Worm (Caenorhabditis elegans): ENCODE measurements around the gene C15C8.5.

Gene C15C8.5

DNA sequence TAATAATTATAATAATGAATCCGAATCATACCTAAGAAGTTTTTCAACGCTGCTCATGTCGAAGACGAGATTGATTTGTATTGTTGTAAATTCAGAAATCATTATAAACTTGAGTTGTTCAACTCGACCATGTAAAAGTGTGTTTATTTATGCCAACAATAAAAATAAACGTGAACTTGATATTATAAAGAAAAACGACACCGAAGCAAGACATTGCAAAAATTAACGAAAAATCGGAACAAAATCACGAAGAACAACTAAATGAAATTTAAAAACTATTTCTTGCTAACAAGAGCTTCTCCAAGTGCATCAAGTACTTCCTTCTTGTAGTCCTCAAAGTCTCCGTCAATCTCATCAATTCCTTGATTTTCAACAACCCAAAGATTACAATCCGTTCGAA lies 13.1 kb downstream of the C15C8.5 start, which contains the start of gene F18E2.15:
Gene F18E2.15, minus strand, starts transcription at position 101 of the 400 bp plus-strand sequence.
- TF ChIP-seq fos-1 (tag; optimal IDR thresholded peaks at IDR 0.05), result no peak

DNA sequence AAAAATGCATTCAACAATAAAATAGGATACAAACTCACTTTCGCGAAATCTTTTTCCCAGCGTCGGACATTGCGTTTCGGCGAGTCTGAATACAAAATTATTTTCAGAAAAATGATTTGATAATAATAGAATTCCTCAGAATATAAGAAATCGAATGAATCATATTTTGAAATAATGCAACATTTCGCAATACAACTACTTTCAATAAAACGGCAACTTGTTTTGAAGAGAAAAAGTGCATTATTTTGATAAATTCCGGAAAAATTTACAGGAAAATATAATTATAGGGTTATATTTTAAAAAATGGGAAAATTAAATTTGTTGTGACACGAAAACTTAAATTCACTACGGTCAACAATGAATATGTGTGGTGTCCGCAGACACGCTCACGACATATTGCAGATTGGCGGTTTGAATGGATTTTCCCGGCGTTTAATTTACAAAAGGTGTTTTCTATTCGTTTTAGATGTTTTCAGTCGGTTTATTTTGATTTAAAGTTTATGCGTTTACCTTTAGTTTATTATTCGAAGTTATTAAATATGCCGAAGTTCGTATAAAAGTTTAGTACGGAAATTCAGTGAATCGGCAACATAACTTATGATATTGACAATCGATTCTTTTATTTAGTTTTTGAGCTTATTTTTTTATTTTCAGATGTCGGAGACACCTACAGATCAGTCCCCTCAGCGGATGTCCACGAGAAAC lies 15.6 kb downstream of the C15C8.5 start, which contains the start of the genes abcf-1 and scc-3:
Gene abcf-1, minus strand, starts transcription at position 85 of the 705 bp plus-strand sequence.
Gene scc-3, plus strand, starts transcription at position 655 of the 705 bp plus-strand sequence.
- TF ChIP-seq nhr-129 (tag; optimal IDR thresholded peaks at IDR 0.05) (peak; percentile 76), mbf-1 (tag; optimal IDR thresholded peaks at IDR 0.05) (no peak), lsy-2 (tag; optimal IDR thresholded peaks at IDR 0.05) (peak; percentile 56 to 97), nhr-21 (tag; optimal IDR thresholded peaks at IDR 0.05) (no peak), C34F6.9 (tag; optimal IDR thresholded peaks at IDR 0.05) (peak; percentile 61), crh-2 (tag; optimal IDR thresholded peaks at IDR 0.05) (peak; percentile 35)

DNA sequence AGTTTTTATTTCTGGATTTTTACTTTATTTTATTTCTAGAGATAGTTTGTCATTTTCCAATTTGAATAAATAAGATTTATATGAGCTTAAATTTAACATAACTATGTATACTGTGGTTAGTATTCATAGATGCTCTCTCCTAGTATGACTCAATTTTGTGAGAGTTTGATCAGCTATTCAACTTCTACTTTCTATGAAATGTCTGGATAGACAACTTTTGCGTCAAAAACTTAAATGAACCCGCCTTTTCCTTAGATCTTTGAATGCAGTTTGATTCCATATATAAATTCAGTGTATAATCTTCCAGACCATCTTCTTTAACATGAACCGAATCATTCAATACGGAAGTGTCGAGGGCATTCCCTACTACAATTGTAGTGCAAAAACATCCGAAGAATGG lies 21.1 kb downstream of the C15C8.5 start, which contains the start of gene srt-43:
Gene srt-43, plus strand, starts transcription at position 301 of the 400 bp plus-strand sequence.
- TF ChIP-seq nhr-129 (tag; optimal IDR thresholded peaks at IDR 0.05), result no peak
- no peak for TF ChIP-seq fos-1 (tag; optimal IDR thresholded peaks at IDR 0.05)
- TF ChIP-seq blmp-1 (tag; optimal IDR thresholded peaks at IDR 0.05; ENCODE audit: insufficient read depth), result no peak
- no peak for TF ChIP-seq ama-1 (optimal IDR thresholded peaks at IDR 0.05)
- TF ChIP-seq C34F6.9 (tag; optimal IDR thresholded peaks at IDR 0.05), result no peak
- no peak for TF ChIP-seq nhr-237 (tag; optimal IDR thresholded peaks at IDR 0.05)
- no peak for TF ChIP-seq ztf-4 (tag; optimal IDR thresholded peaks at IDR 0.05)
- no peak for TF ChIP-seq unc-39 (tag; optimal IDR thresholded peaks at IDR 0.05)
- TF ChIP-seq snpc-4 (tag; optimal IDR thresholded peaks at IDR 0.05), result no peak
- TF ChIP-seq R02D3.7 (tag; optimal IDR thresholded peaks at IDR 0.05), result no peak
- no peak for TF ChIP-seq elt-3 (tag; optimal IDR thresholded peaks at IDR 0.05)
- TF ChIP-seq nhr-23 (tag; optimal IDR thresholded peaks at IDR 0.05), result no peak
- TF ChIP-seq sem-4 (tag; optimal IDR thresholded peaks at IDR 0.05), result no peak
- TF ChIP-seq sma-3 (GFP tag; optimal IDR thresholded peaks at IDR 0.05), result no peak
- TF ChIP-seq lin-13 (GFP tag; optimal IDR thresholded peaks at IDR 0.05), result no peak
- TF ChIP-seq lsy-2 (tag; optimal IDR thresholded peaks at IDR 0.05), result no peak
- no peak for TF ChIP-seq nhr-6 (tag; optimal IDR thresholded peaks at IDR 0.05)
- no peak for TF ChIP-seq dmd-4 (tag; optimal IDR thresholded peaks at IDR 0.05)
- TF ChIP-seq nhr-77 (tag; optimal IDR thresholded peaks at IDR 0.05), result no peak
- TF ChIP-seq unc-62 (GFP tag; optimal IDR thresholded peaks at IDR 0.05), result no peak

DNA sequence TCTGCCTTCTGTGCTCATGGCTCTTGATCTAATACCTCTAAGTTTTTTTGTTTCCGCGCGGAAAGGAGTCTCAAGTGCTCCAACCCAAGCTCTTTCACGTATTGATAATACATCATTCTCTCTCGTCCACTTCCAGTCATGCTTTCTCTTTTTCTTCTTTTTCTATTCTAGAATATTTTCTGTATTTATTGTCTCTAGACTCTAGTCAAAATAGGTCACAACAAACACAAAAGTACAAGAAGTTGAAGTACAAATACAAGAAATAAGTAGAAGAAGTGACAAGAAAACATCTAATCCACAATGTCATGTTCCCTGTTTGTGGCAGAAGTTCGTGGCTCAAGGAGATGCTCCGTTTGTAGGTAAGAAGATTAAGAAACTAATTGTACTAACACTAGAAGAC lies 25.4 kb downstream of the C15C8.5 start, which contains the start of gene ZC455.1:
Gene ZC455.1, plus strand, starts transcription at position 301 of the 400 bp plus-strand sequence.
- no peak for TF ChIP-seq ztf-4 (tag; optimal IDR thresholded peaks at IDR 0.05)
- no peak for TF ChIP-seq F13H6.1 (tag; optimal IDR thresholded peaks at IDR 0.05)
- no peak for TF ChIP-seq fos-1 (tag; optimal IDR thresholded peaks at IDR 0.05)
- no peak for TF ChIP-seq alr-1 (tag; optimal IDR thresholded peaks at IDR 0.05)
- TF ChIP-seq lin-13 (GFP tag; optimal IDR thresholded peaks at IDR 0.05), result no peak
- TF ChIP-seq mbf-1 (tag; optimal IDR thresholded peaks at IDR 0.05), result no peak
- no peak for TF ChIP-seq mab-5 (tag; optimal IDR thresholded peaks at IDR 0.05)
- TF ChIP-seq nhr-10 (tag; optimal IDR thresholded peaks at IDR 0.05), result no peak
- TF ChIP-seq sma-9 (GFP tag; optimal IDR thresholded peaks at IDR 0.05), result no peak
- no peak for TF ChIP-seq sma-9 (tag; optimal IDR thresholded peaks at IDR 0.05)

DNA sequence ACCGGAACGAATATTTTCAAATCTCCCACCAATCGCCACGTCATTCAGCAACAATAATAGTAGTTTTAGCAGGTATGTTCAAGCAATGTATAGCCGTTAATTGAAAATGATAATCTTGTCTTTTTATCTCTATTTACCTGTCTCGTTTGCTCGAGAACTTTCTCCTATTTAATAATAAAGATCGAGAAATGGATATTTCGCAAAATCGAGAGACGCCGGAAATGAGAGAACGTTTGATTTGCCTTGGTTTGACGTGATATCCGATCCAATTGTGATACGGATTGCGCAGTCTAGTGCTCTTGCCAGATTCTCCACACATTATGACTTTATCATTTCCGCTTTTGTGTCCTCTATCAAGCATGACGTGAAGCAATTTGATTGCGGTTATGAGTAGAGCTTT lies 26.0 kb downstream of the C15C8.5 start:
- TF ChIP-seq mab-5 (tag; optimal IDR thresholded peaks at IDR 0.05), result no peak
- no peak for TF ChIP-seq R02D3.7 (tag; optimal IDR thresholded peaks at IDR 0.05)
- TF ChIP-seq nhr-25 (tag; optimal IDR thresholded peaks at IDR 0.05), result no peak
- no peak for TF ChIP-seq sma-3 (GFP tag; optimal IDR thresholded peaks at IDR 0.05)
- no peak for TF ChIP-seq lin-39 (tag; optimal IDR thresholded peaks at IDR 0.05)
- no peak for TF ChIP-seq ceh-82 (tag; optimal IDR thresholded peaks at IDR 0.05)
- no peak for TF ChIP-seq ZK546.5 (tag; optimal IDR thresholded peaks at IDR 0.05)
- no peak for TF ChIP-seq peb-1 (tag; optimal IDR thresholded peaks at IDR 0.05)
- TF ChIP-seq ztf-1 (GFP tag; conservative IDR thresholded peaks at IDR 0.05), result no peak

Data from whole organism, L2 larva.